Worm (Caenorhabditis elegans): Measurements from ENCODE around the gene B0496.2.

DNA sequence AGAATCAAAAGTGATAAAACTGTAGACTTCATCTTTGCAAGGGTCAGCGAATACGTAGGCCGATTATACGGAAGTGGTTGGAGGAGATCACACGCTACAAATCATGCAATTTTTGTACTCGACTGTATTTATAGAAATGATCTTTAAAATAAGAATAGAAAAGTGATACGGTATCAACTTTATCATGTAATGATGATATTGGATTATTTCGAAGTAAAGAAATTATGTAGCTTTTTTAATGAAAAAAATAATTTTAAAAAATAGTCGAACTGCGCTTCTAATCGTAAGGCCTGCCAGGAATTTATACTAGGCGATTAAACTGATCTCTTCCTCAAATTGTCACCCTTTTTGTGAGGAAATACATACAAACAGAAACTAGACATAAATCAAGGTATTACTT is 13.8 kb upstream of the B0496.2 start, which contains the start of gene B0496.11:
- TF ChIP-seq tab-1 (GFP tag; IDR thresholded peaks at IDR 0.05) (no peak), ztf-29 (GFP tag; IDR thresholded peaks at IDR 0.05) (no peak)
